Worm (Caenorhabditis elegans): ENCODE results near the gene F15A8.1.

ce11 chrX:4464367-4464766, 23.6 kb downstream of the F15A8.1 start:
- TF ChIP-seq ztf-1 (GFP tag; conservative IDR thresholded peaks at IDR 0.05) (no peak), snpc-4 (tag; optimal IDR thresholded peaks at IDR 0.05) (no peak), elt-3 (tag; optimal IDR thresholded peaks at IDR 0.05) (no peak), aly-2 (tag; optimal IDR thresholded peaks at IDR 0.05) (no peak), R02D3.7 (tag; optimal IDR thresholded peaks at IDR 0.05) (no peak), nhr-6 (tag; optimal IDR thresholded peaks at IDR 0.05) (no peak), unc-62 (GFP tag; optimal IDR thresholded peaks at IDR 0.05) (no peak)

Data from whole organism, L2 larva.